Fruit fly (Drosophila melanogaster) whole organism, embryonic: ENCODE measurements around the gene HBS1.
A peak's percentile ranks its signal among the peaks of the same experiment; 100 is the strongest.

ENCODE experiments used
- Adf1 ChIP-seq: fragments of 200-800 bp; sonication (Bioruptor generic); IDR thresholded peaks from 2 replicates; pipeline ENCODE4 v1.3.6; 2022; ENCODE audit warnings: missing biosample characterization, missing genetic modification characterization
- Antp ChIP-seq: fragments of 200-800 bp; sonication (Bioruptor generic); optimal IDR thresholded peaks from 3 replicates; lab custom pipeline; 2016; ENCODE audit warnings: missing biosample characterization, missing genetic modification characterization
- Awh ChIP-seq: fragments of 200-800 bp; sonication (Bioruptor generic); IDR thresholded peaks from 2 replicates; pipeline ENCODE4, ENCODE4 v1.3.6; 2022; ENCODE audit warnings: missing biosample characterization, missing genetic modification characterization
- BEAF-32 ChIP-seq: fragments of 200-800 bp; sonication (Bioruptor generic); optimal IDR thresholded peaks from 3 replicates; lab custom pipeline; 2017; ENCODE audit warnings: missing biosample characterization, missing genetic modification characterization, mild to moderate bottlenecking, moderate library complexity, missing genetic modification reagents
- CG10321 ChIP-seq: fragments of 200-800 bp; sonication (Bioruptor generic); IDR thresholded peaks from 2 replicates; pipeline ENCODE4 v1.3.6; 2022; ENCODE audit warnings: missing biosample characterization, missing genetic modification characterization
- CG11723 ChIP-seq: fragments of 200-800 bp; sonication (Bioruptor generic); optimal IDR thresholded peaks from 2 replicates; lab custom pipeline; 2017; ENCODE audit warnings: missing biosample characterization, mild to moderate bottlenecking, missing genetic modification characterization
- CG12769 ChIP-seq: fragments of 200-800 bp; sonication (Bioruptor generic); optimal IDR thresholded peaks from 2 replicates; lab custom pipeline; 2019; ENCODE audit warnings: missing biosample characterization, mild to moderate bottlenecking, missing genetic modification characterization, moderate library complexity
- CG14050 ChIP-seq: fragments of 200-800 bp; sonication (Bioruptor generic); IDR thresholded peaks from 3 replicates; pipeline ENCODE4 v1.3.6; 2022; ENCODE audit warnings: missing biosample characterization, missing genetic modification characterization
- CG15011 ChIP-seq: fragments of 200-800 bp; sonication (Bioruptor generic); optimal IDR thresholded peaks from 3 replicates; lab custom pipeline; 2018; ENCODE audit warnings: missing biosample characterization, mild to moderate bottlenecking, missing genetic modification characterization
- CG1602 ChIP-seq: fragments of 200-800 bp; sonication (Bioruptor generic); optimal IDR thresholded peaks from 3 replicates; lab custom pipeline; 2016; ENCODE audit warnings: missing biosample characterization, missing genetic modification characterization
- CG1603 ChIP-seq: fragments of 200-800 bp; sonication (Bioruptor generic); optimal IDR thresholded peaks from 2 replicates; lab custom pipeline; 2019; ENCODE audit warnings: missing biosample characterization, mild to moderate bottlenecking, missing genetic modification characterization, moderate library complexity
- CG16779 ChIP-seq: fragments of 200-800 bp; sonication (Bioruptor generic); IDR thresholded peaks from 2 replicates; pipeline ENCODE4 v1.3.6; 2022; ENCODE audit warnings: missing biosample characterization, missing genetic modification characterization
- CG16815 ChIP-seq: fragments of 200-800 bp; sonication (Bioruptor generic); optimal IDR thresholded peaks from 3 replicates; lab custom pipeline; 2017; ENCODE audit warnings: missing biosample characterization, mild to moderate bottlenecking, missing genetic modification characterization
- CG31388 ChIP-seq: fragments of 200-800 bp; sonication (Bioruptor generic); optimal IDR thresholded peaks from 2 replicates; lab custom pipeline; 2016; ENCODE audit warnings: missing biosample characterization, missing genetic modification characterization
- CG32772 ChIP-seq: fragments of 200-800 bp; sonication (Bioruptor generic); IDR thresholded peaks from 2 replicates; pipeline ENCODE4 v1.3.6; 2022; ENCODE audit warnings: missing biosample characterization, missing genetic modification characterization
- CG4854 ChIP-seq: fragments of 200-800 bp; sonication (Bioruptor generic); optimal IDR thresholded peaks from 2 replicates; lab custom pipeline; 2016; ENCODE audit warnings: missing biosample characterization, missing genetic modification characterization, inconsistent platforms
- CG8388 ChIP-seq: fragments of 200-800 bp; sonication (Bioruptor generic); optimal IDR thresholded peaks from 2 replicates; lab custom pipeline; 2019; ENCODE audit warnings: missing biosample characterization, mild to moderate bottlenecking, missing genetic modification characterization, moderate library complexity
- CG8944 ChIP-seq: fragments of 200-800 bp; sonication (Bioruptor generic); optimal IDR thresholded peaks from 3 replicates; lab custom pipeline; 2016; ENCODE audit warnings: missing biosample characterization, missing genetic modification characterization
- D19B ChIP-seq: fragments of 200-800 bp; sonication (Bioruptor generic); optimal IDR thresholded peaks from 2 replicates; lab custom pipeline; 2017; ENCODE audit warnings: missing biosample characterization, mild to moderate bottlenecking, missing genetic modification characterization
- Dfd ChIP-seq, 2 experiments: fragments of >200 bp; optimal IDR thresholded peaks; 2 replicates each; lab custom pipeline; 2017; ENCODE audit warnings: missing biosample characterization in 2 of 2, missing genetic modification characterization in 2 of 2
- E2f2 ChIP-seq: fragments of 200-800 bp; sonication (Bioruptor generic); IDR thresholded peaks from 2 replicates; pipeline ENCODE4 v1.3.6; 2022; ENCODE audit warnings: missing biosample characterization, missing genetic modification characterization
- GATAe ChIP-seq: fragments of 200-800 bp; sonication (Bioruptor generic); conservative IDR thresholded peaks from 2 replicates; pipeline ENCODE4 v1.3.6; 2022; ENCODE audit warnings: missing biosample characterization, missing genetic modification characterization
- HLH3B ChIP-seq: fragments of 200-800 bp; sonication (Bioruptor generic); IDR thresholded peaks from 2 replicates; pipeline ENCODE4 v1.3.6; 2022; ENCODE audit warnings: missing biosample characterization, missing genetic modification characterization
- Hmx ChIP-seq: fragments of 200-800 bp; sonication (Bioruptor generic); optimal IDR thresholded peaks from 2 replicates; lab custom pipeline; 2016; ENCODE audit warnings: missing biosample characterization, missing genetic modification characterization
- Hr39 ChIP-seq: fragments of >200 bp; optimal IDR thresholded peaks from 2 replicates; lab custom pipeline; 2017
- Hr51 ChIP-seq, 2 experiments: fragments of 200-800 bp; sonication (Bioruptor generic); optimal IDR thresholded peaks; 2 replicates in 1 of 2; 3 replicates in 1 of 2; lab custom pipeline; 2016 to 2018; ENCODE audit warnings: missing biosample characterization in 2 of 2, missing genetic modification characterization in 2 of 2, mild to moderate bottlenecking in 1 of 2, moderate library complexity in 1 of 2
- Lhr ChIP-seq: fragments of 200-800 bp; sonication (Bioruptor generic); optimal IDR thresholded peaks from 3 replicates; lab custom pipeline; 2017; ENCODE audit warnings: mild to moderate bottlenecking, missing biosample characterization, missing genetic modification reagents, missing genetic modification characterization
- Med ChIP-seq: fragments of 200-800 bp; sonication (Bioruptor generic); peaks from one replicate; lab custom pipeline; 2016; ENCODE audit warnings: missing biosample characterization, missing genetic modification characterization, mild to moderate bottlenecking, inconsistent platforms, moderate library complexity
- Myb ChIP-seq: fragments of 200-800 bp; sonication (Bioruptor generic); optimal IDR thresholded peaks from 2 replicates; lab custom pipeline; 2016; ENCODE audit warnings: missing biosample characterization, missing genetic modification characterization
- Opbp ChIP-seq: fragments of 200-800 bp; sonication (Bioruptor generic); IDR thresholded peaks from 3 replicates; pipeline ENCODE4 v1.3.6; 2022; ENCODE audit warnings: missing biosample characterization, missing genetic modification characterization; ENCODE audit not compliant: partially characterized antibody
- Six4 ChIP-seq: fragments of 200-800 bp; sonication (Bioruptor generic); optimal IDR thresholded peaks from 2 replicates; lab custom pipeline; 2016; ENCODE audit warnings: missing biosample characterization, missing genetic modification characterization
- al ChIP-seq: fragments of 200-800 bp; sonication (Bioruptor generic); IDR thresholded peaks from 2 replicates; pipeline ENCODE4 v1.3.6; 2022; ENCODE audit warnings: missing biosample characterization, missing genetic modification characterization
- chinmo ChIP-seq: fragments of 200-800 bp; sonication (Bioruptor generic); IDR thresholded peaks from 4 replicates; pipeline ENCODE4 v1.3.6; 2022; ENCODE audit warnings: missing biosample characterization, missing genetic modification characterization; ENCODE audit not compliant: partially characterized antibody
- chn ChIP-seq: fragments of 200-800 bp; sonication (Bioruptor generic); optimal IDR thresholded peaks from 2 replicates; lab custom pipeline; 2016; ENCODE audit warnings: missing biosample characterization, missing genetic modification characterization
- ci ChIP-seq: fragments of 200-800 bp; sonication (Bioruptor generic); IDR thresholded peaks from 3 replicates; pipeline ENCODE4 v1.3.6; 2022; ENCODE audit warnings: missing biosample characterization, missing genetic modification characterization
- dimm ChIP-seq: fragments of 200-800 bp; sonication (Bioruptor generic); IDR thresholded peaks from 2 replicates; pipeline ENCODE4 v1.3.6; 2022; ENCODE audit warnings: missing biosample characterization, missing genetic modification characterization
- eve ChIP-seq, 2 experiments: fragments of >200 bp; optimal IDR thresholded peaks; 2 replicates each; lab custom pipeline; 2017; ENCODE audit warnings: missing biosample characterization in 2 of 2, missing genetic modification characterization in 2 of 2
- ewg ChIP-seq: fragments of 200-800 bp; sonication (Bioruptor generic); optimal IDR thresholded peaks from 3 replicates; lab custom pipeline; 2017; ENCODE audit warnings: mild to moderate bottlenecking, missing biosample characterization, missing genetic modification reagents, missing genetic modification characterization
- fd102C ChIP-seq: fragments of 200-800 bp; sonication (Bioruptor generic); optimal IDR thresholded peaks from 2 replicates; lab custom pipeline; 2018; ENCODE audit warnings: missing biosample characterization, mild to moderate bottlenecking, missing genetic modification characterization, moderate library complexity
- gem ChIP-seq: fragments of 200-800 bp; sonication (Bioruptor generic); optimal IDR thresholded peaks from 2 replicates; lab custom pipeline; 2019; ENCODE audit warnings: missing biosample characterization, mild to moderate bottlenecking, missing genetic modification characterization, moderate library complexity
- insv ChIP-seq, 2 experiments: fragments of 200-800 bp; sonication (Bioruptor generic); optimal IDR thresholded peaks; 3 replicates each; lab custom pipeline; 2016 to 2018; ENCODE audit warnings: missing biosample characterization in 2 of 2, missing genetic modification characterization in 2 of 2
- kay ChIP-seq: fragments of 200-800 bp; sonication (Bioruptor generic); optimal IDR thresholded peaks from 2 replicates; lab custom pipeline; 2016; ENCODE audit warnings: missing biosample characterization, missing genetic modification characterization
- lbe ChIP-seq: fragments of 200-800 bp; sonication (Bioruptor generic); optimal IDR thresholded peaks from 2 replicates; lab custom pipeline; 2016; ENCODE audit warnings: missing biosample characterization, mild to moderate bottlenecking, missing genetic modification characterization
- onecut ChIP-seq: fragments of 200-800 bp; sonication (Bioruptor generic); IDR thresholded peaks from 2 replicates; pipeline ENCODE4 v1.3.6; 2022; ENCODE audit warnings: missing biosample characterization, missing genetic modification characterization
- pan ChIP-seq, 4 experiments: fragments of >200 bp in 3 of 4; fragments of 200-800 bp in 1 of 4; sonication (Bioruptor generic) in 1 of 4; optimal IDR thresholded peaks in 3 of 4; IDR thresholded peaks in 1 of 4; 2 replicates each; pipeline versions ENCODE4 v1.3.6 to Lab custom; 2017 to 2022; ENCODE audit warnings: missing biosample characterization in 2 of 4, missing genetic modification characterization in 2 of 4, mixed read lengths in 1 of 4
- phol ChIP-seq: fragments of 200-800 bp; sonication (Bioruptor generic); optimal IDR thresholded peaks from 3 replicates; lab custom pipeline; 2018; ENCODE audit warnings: missing biosample characterization, mild to moderate bottlenecking, missing genetic modification characterization, moderate library complexity
- pnt ChIP-seq: fragments of 200-800 bp; sonication (Bioruptor generic); optimal IDR thresholded peaks from 3 replicates; lab custom pipeline; 2016; ENCODE audit warnings: missing biosample characterization, missing genetic modification characterization
- salm ChIP-seq: fragments of 200-800 bp; sonication (Bioruptor generic); optimal IDR thresholded peaks from 2 replicates; lab custom pipeline; 2018; ENCODE audit warnings: missing biosample characterization, mild to moderate bottlenecking, missing genetic modification characterization
- sna ChIP-seq: fragments of 200-800 bp; sonication (Bioruptor generic); IDR thresholded peaks from 2 replicates; pipeline ENCODE4 v1.3.6; 2022; ENCODE audit warnings: missing biosample characterization, missing genetic modification characterization; ENCODE audit not compliant: partially characterized antibody
- tin ChIP-seq: fragments of 200-800 bp; sonication (Bioruptor generic); optimal IDR thresholded peaks from 3 replicates; lab custom pipeline; 2016; ENCODE audit warnings: missing biosample characterization, missing genetic modification characterization
- tx ChIP-seq: fragments of 200-800 bp; sonication (Bioruptor generic); optimal IDR thresholded peaks from 2 replicates; lab custom pipeline; 2016; ENCODE audit warnings: missing biosample characterization, missing genetic modification characterization

HBS1 gene

DNA sequence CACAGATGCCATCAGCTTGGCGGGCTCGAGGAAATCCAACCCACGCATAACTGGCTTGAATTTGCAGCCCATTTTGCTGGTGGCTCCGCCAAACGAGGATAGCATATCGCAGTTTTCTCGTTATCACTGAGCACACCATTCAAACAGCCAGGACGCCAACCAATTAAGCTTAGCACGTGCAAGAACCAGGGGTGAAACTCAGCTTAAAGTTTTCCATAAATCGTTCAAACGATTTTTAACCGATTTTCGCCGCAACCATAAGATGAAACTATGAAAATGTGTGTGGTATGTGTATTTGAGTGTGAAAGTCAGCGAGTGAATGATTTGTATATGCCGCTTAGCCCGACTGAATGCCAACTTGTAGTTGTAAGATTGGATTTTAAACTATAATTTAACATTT is 25.9 kb upstream of the HBS1 start (continued):
- TF ChIP-seq CG31388 (GFP tag; lab: Kevin White, UChicago) (no peak), Opbp (peak; percentile 21; the same call in 1 of the 3 replicates), onecut (GFP tag; lab: Robert Waterston, UW) (peak; percentile 39), sna (GFP tag; lab: Robert Waterston, UW) (no peak), ewg (GFP tag; lab: Kevin White, UChicago) (no peak), Awh (no peak), CG12769 (peak; percentile 17), eve (GFP tag; optimal IDR thresholded peaks at IDR 0.05; lab: Kevin White, UChicago) (no peak), CG15011 (GFP tag; lab: Kevin White, UChicago) (no peak), Hr51 (GFP tag; optimal IDR thresholded peaks at IDR 0.05; lab: Kevin White, UChicago) (no peak), chinmo (GFP tag; lab: Robert Waterston, UW) (0 out of 4 replicates have a peak, but pooled peaks have one; percentile 46), CG14050 (GFP tag; lab: Robert Waterston, UW) (no peak), Hr39 (no peak), salm (tag; lab: Kevin White, UChicago) (no peak), CG11723 (GFP tag; lab: Kevin White, UChicago) (no peak), BEAF-32 (GFP tag; lab: Kevin White, UChicago) (peak; percentile 20), Lhr (GFP tag; lab: Kevin White, UChicago) (peak; percentile 34), pan (optimal IDR thresholded peaks at IDR 0.05; lab: Kevin White, UChicago) (no peak), pan (GFP tag; optimal IDR thresholded peaks at IDR 0.05 in 1 of 2, IDR thresholded peaks at IDR 0.05 in 1 of 2) (no peak), D19B (GFP tag; lab: Kevin White, UChicago) (no peak), CG4854 (GFP tag; lab: Kevin White, UChicago) (no peak), GATAe (GFP tag; lab: Robert Waterston, UW) (no peak), CG1603 (tag; lab: Kevin White, UChicago) (peak; percentile 55), CG16815 (no peak), Antp (GFP tag; lab: Kevin White, UChicago) (no peak), tin (GFP tag; lab: Kevin White, UChicago) (no peak), ci (GFP tag; lab: Robert Waterston, UW) (0 out of 3 replicates have a peak, but pooled peaks have one; percentile 5), fd102C (GFP tag; lab: Kevin White, UChicago) (no peak), CG10321 (no peak), Six4 (GFP tag; lab: Kevin White, UChicago) (no peak), chn (GFP tag; lab: Kevin White, UChicago) (no peak), tx (GFP tag; lab: Kevin White, UChicago) (no peak), E2f2 (GFP tag; lab: Robert Waterston, UW) (peak; percentile 87), gem (tag; lab: Kevin White, UChicago) (no peak), Adf1 (GFP tag; lab: Robert Waterston, UW) (no peak), Dfd (GFP tag; optimal IDR thresholded peaks at IDR 0.05; lab: Kevin White, UChicago) (no peak), Med (GFP tag; lab: Kevin White, UChicago) (peak; percentile 66), phol (tag; lab: Kevin White, UChicago) (peak; percentile 26), Hmx (GFP tag; lab: Kevin White, UChicago) (no peak), CG8388 (GFP tag; lab: Kevin White, UChicago) (no peak), insv (GFP tag; optimal IDR thresholded peaks at IDR 0.05; lab: Kevin White, UChicago) (no peak), CG32772 (no peak), Myb (peak; percentile 91), HLH3B (GFP tag; lab: Robert Waterston, UW) (no peak), dimm (no peak), pnt (GFP tag; lab: Kevin White, UChicago) (no peak), lbe (GFP tag; lab: Kevin White, UChicago) (no peak), CG8944 (GFP tag; lab: Kevin White, UChicago) (no peak), CG16779 (GFP tag; lab: Robert Waterston, UW) (no peak), CG1602 (GFP tag; lab: Kevin White, UChicago) (no peak), al (GFP tag; lab: Robert Waterston, UW) (no peak), kay (no peak)
